Worm (Caenorhabditis elegans) whole organism, L1 larva: Measurements from ENCODE around the gene C04A2.15.

Experiments
- C16A3.4 ChIP-seq: fragments of 150-350 bp; optimal IDR thresholded peaks from 2 replicates; lab custom pipeline; 2014; ENCODE audit warnings: missing biosample characterization, missing genetic modification characterization
- F16B12.6 ChIP-seq: fragments of 150-350 bp; optimal IDR thresholded peaks from 2 replicates; lab custom pipeline; 2014; ENCODE audit warnings: missing biosample characterization, missing genetic modification characterization
- Y116A8C.19 ChIP-seq: sonication (generic microtip); optimal IDR thresholded peaks from 2 replicates; lab custom pipeline; 2016; ENCODE audit warnings: missing compliant biosample characterization, missing genetic modification characterization, borderline replicate concordance
- alr-1 ChIP-seq: fragments of 200-800 bp; sonication (Bioruptor generic); optimal IDR thresholded peaks from 2 replicates; lab custom pipeline; 2018; ENCODE audit warnings: borderline replicate concordance, mild to moderate bottlenecking, missing genetic modification characterization, missing compliant biosample characterization
- aly-2 ChIP-seq: fragments of 150-350 bp; optimal IDR thresholded peaks from 2 replicates; lab custom pipeline; 2014; ENCODE audit warnings: missing biosample characterization, missing genetic modification characterization
- blmp-1 ChIP-seq: fragments of 150-350 bp; optimal IDR thresholded peaks from 2 replicates; lab custom pipeline; 2014; ENCODE audit warnings: missing biosample characterization, missing genetic modification characterization
- ceh-8 ChIP-seq: fragments of 200-800 bp; sonication (Bioruptor generic); optimal IDR thresholded peaks from 2 replicates; lab custom pipeline; 2018; ENCODE audit warnings: mild to moderate bottlenecking, missing genetic modification characterization, moderate library complexity, missing compliant biosample characterization
- ceh-88 ChIP-seq: fragments of 200-800 bp; sonication (Bioruptor generic); IDR thresholded peaks from 2 replicates; pipeline ENCODE4 v1.3.6; 2022; ENCODE audit warnings: missing genetic modification characterization, missing compliant biosample characterization
- dpl-1 ChIP-seq, 3 experiments: fragments of 150-350 bp in 2 of 3; sonication (generic microtip) in 1 of 3; optimal IDR thresholded peaks; 2 replicates each; lab custom pipeline; 2014 to 2017; ENCODE audit warnings: missing biosample characterization in 3 of 3, missing genetic modification characterization in 3 of 3, missing genetic modification reagents in 3 of 3
- dsc-1 ChIP-seq: sonication (generic microtip); optimal IDR thresholded peaks from 2 replicates; lab custom pipeline; 2016; ENCODE audit warnings: mild to moderate bottlenecking, missing genetic modification characterization, missing compliant biosample characterization
- efl-1 ChIP-seq, 4 experiments: fragments of 150-350 bp; optimal IDR thresholded peaks in 3 of 4; peaks in 1 of 4; 1 replicate in 1 of 4; 2 replicates in 3 of 4; lab custom pipeline; 2014; ENCODE audit warnings: missing biosample characterization in 2 of 4, missing genetic modification characterization in 2 of 4, missing genetic modification reagents in 2 of 4
- egl-27 ChIP-seq, 2 experiments: fragments of 150-350 bp in 1 of 2; sonication (generic microtip); optimal IDR thresholded peaks; 3 replicates each; lab custom pipeline; 2017 to 2018; ENCODE audit warnings: missing biosample characterization in 2 of 2, missing genetic modification characterization in 2 of 2, missing genetic modification reagents in 2 of 2
- elt-2 ChIP-seq: sonication (generic microtip); optimal IDR thresholded peaks from 2 replicates; lab custom pipeline; 2016; ENCODE audit warnings: missing genetic modification characterization, mild to moderate bottlenecking, inconsistent platforms, missing compliant biosample characterization, missing genetic modification reagents
- ets-5 ChIP-seq: fragments of 200-800 bp; sonication (Bioruptor generic); IDR thresholded peaks from 2 replicates; pipeline ENCODE4 v1.3.6; 2022; ENCODE audit warnings: missing genetic modification characterization, missing compliant biosample characterization
- fkh-4 ChIP-seq: sonication (generic microtip); optimal IDR thresholded peaks from 2 replicates; lab custom pipeline; 2016; ENCODE audit warnings: missing compliant biosample characterization, missing genetic modification characterization, borderline replicate concordance
- hlh-17 ChIP-seq: fragments of 200-800 bp; sonication (Bioruptor generic); optimal IDR thresholded peaks from 2 replicates; lab custom pipeline; 2018; ENCODE audit warnings: missing genetic modification characterization, mild to moderate bottlenecking, missing compliant biosample characterization, moderate library complexity, borderline replicate concordance
- irx-1 ChIP-seq: sonication (generic microtip); optimal IDR thresholded peaks from 2 replicates; lab custom pipeline; 2016; ENCODE audit warnings: missing genetic modification characterization, missing compliant biosample characterization
- lin-35 ChIP-seq, 2 experiments: fragments of 150-350 bp; optimal IDR thresholded peaks; 2 replicates each; lab custom pipeline; 2014; ENCODE audit warnings: missing biosample characterization in 2 of 2, missing genetic modification characterization in 2 of 2, missing genetic modification reagents in 2 of 2
- lin-39 ChIP-seq: fragments of 150-350 bp; optimal IDR thresholded peaks from 2 replicates; lab custom pipeline; 2014; ENCODE audit warnings: missing biosample characterization, missing genetic modification reagents, missing genetic modification characterization
- lsy-2 ChIP-seq, 2 experiments: fragments of 150-350 bp; optimal IDR thresholded peaks; 2 replicates each; lab custom pipeline; 2014; ENCODE audit warnings: missing biosample characterization in 2 of 2, missing genetic modification characterization in 2 of 2
- mdl-1 ChIP-seq, 2 experiments: fragments of 150-350 bp; optimal IDR thresholded peaks; 2 replicates each; lab custom pipeline; 2014 to 2017; ENCODE audit warnings: missing biosample characterization in 2 of 2, missing genetic modification characterization in 2 of 2, inconsistent platforms in 1 of 2
- nhr-11 ChIP-seq: fragments of 150-350 bp; optimal IDR thresholded peaks from 2 replicates; lab custom pipeline; 2014; ENCODE audit warnings: missing biosample characterization, missing genetic modification characterization
- nhr-19 ChIP-seq: fragments of 200-800 bp; sonication (Bioruptor generic); conservative IDR thresholded peaks from 2 replicates; pipeline ENCODE4 v1.3.6; 2022; ENCODE audit warnings: missing genetic modification characterization, missing compliant biosample characterization
- nhr-20 ChIP-seq: sonication (generic microtip); optimal IDR thresholded peaks from 2 replicates; lab custom pipeline; 2016; ENCODE audit warnings: mild to moderate bottlenecking, missing genetic modification characterization, missing compliant biosample characterization
- nhr-47 ChIP-seq: sonication (generic microtip); optimal IDR thresholded peaks from 2 replicates; lab custom pipeline; 2016; ENCODE audit warnings: mild to moderate bottlenecking, missing genetic modification characterization, moderate library complexity, missing compliant biosample characterization
- nhr-71 ChIP-seq: sonication (generic microtip); optimal IDR thresholded peaks from 2 replicates; lab custom pipeline; 2016; ENCODE audit warnings: mild to moderate bottlenecking, missing genetic modification characterization, moderate library complexity, missing compliant biosample characterization
- nhr-85 ChIP-seq: sonication (generic microtip); peaks from one replicate; lab custom pipeline; 2016; ENCODE audit warnings: missing genetic modification characterization, inconsistent platforms, missing compliant biosample characterization
- nhr-90 ChIP-seq: sonication (generic microtip); optimal IDR thresholded peaks from 2 replicates; lab custom pipeline; 2016; ENCODE audit warnings: mild to moderate bottlenecking, missing genetic modification characterization, missing compliant biosample characterization; ENCODE audit not compliant: poor library complexity
- rnt-1 ChIP-seq: sonication (generic microtip); optimal IDR thresholded peaks from 2 replicates; lab custom pipeline; 2016; ENCODE audit warnings: mild to moderate bottlenecking, missing genetic modification characterization, moderate library complexity, missing compliant biosample characterization
- skn-1 ChIP-seq: fragments of 150-350 bp; optimal IDR thresholded peaks from 2 replicates; lab custom pipeline; 2014; ENCODE audit warnings: missing biosample characterization, missing genetic modification characterization
- snpc-4 ChIP-seq: fragments of 150-350 bp; optimal IDR thresholded peaks from 2 replicates; lab custom pipeline; 2014; ENCODE audit warnings: missing biosample characterization, missing genetic modification characterization
- snu-23 ChIP-seq: sonication (generic microtip); optimal IDR thresholded peaks from 2 replicates; lab custom pipeline; 2016; ENCODE audit warnings: missing genetic modification characterization, missing compliant biosample characterization
- sox-4 ChIP-seq: sonication (generic microtip); optimal IDR thresholded peaks from 2 replicates; lab custom pipeline; 2016; ENCODE audit warnings: missing genetic modification characterization, missing compliant biosample characterization
- sup-37 ChIP-seq: fragments of 200-800 bp; sonication (Bioruptor generic); optimal IDR thresholded peaks from 2 replicates; lab custom pipeline; 2018; ENCODE audit warnings: mild to moderate bottlenecking, missing genetic modification characterization, missing compliant biosample characterization
- swsn-7 ChIP-seq: sonication (generic microtip); optimal IDR thresholded peaks from 2 replicates; lab custom pipeline; 2016; ENCODE audit warnings: missing genetic modification characterization, missing compliant biosample characterization
- unc-86 ChIP-seq: sonication (generic microtip); optimal IDR thresholded peaks from 2 replicates; lab custom pipeline; 2016; ENCODE audit warnings: missing genetic modification characterization, missing compliant biosample characterization
- xbp-1 ChIP-seq: sonication (generic microtip); optimal IDR thresholded peaks from 2 replicates; lab custom pipeline; 2016; ENCODE audit warnings: missing genetic modification characterization, missing compliant biosample characterization

The C04A2.15 gene

ce11 chrII:6898017-6898779, 46.2 kb downstream of the C04A2.15 start, which contains the start of gene hrpl-1:
hrpl-1 (plus strand) TSS chrII:6898729.
- TF ChIP-seq swsn-7 (tag; lab: Kevin White, UChicago) (peak; percentile 31), ets-5 (GFP tag; lab: Robert Waterston, UW) (no peak), egl-27 (tag; optimal IDR thresholded peaks at IDR 0.05; lab: Kevin White, UChicago) (no peak), C16A3.4 (tag; lab: Kevin White, UChicago) (no peak), sox-4 (tag; lab: Kevin White, UChicago) (peak; percentile 35), efl-1 (optimal IDR thresholded peaks at IDR 0.05; lab: Kevin White, UChicago) (peak in 1 of 2 experiments; percentile 39), efl-1 (GFP tag; optimal IDR thresholded peaks at IDR 0.05 in 1 of 2; lab: Kevin White, UChicago) (peak; percentile 56 to 67), aly-2 (no peak), blmp-1 (peak; percentile 42), nhr-85 (tag; lab: Kevin White, UChicago) (peak; percentile 26), sup-37 (GFP tag; lab: Kevin White, UChicago) (no peak), ceh-8 (GFP tag; lab: Kevin White, UChicago) (no peak), skn-1 (tag; lab: Kevin White, UChicago) (no peak), snpc-4 (tag; lab: Kevin White, UChicago) (no peak), nhr-90 (tag; lab: Kevin White, UChicago) (peak; percentile 54), nhr-47 (tag; lab: Kevin White, UChicago) (peak; percentile 48), nhr-20 (tag; lab: Kevin White, UChicago) (peak; percentile 34), elt-2 (tag; lab: Kevin White, UChicago) (no peak), snu-23 (GFP tag; lab: Kevin White, UChicago) (peak; percentile 52), lin-35 (GFP tag; optimal IDR thresholded peaks at IDR 0.05; lab: Kevin White, UChicago) (peak in 1 of 2 experiments; percentile 74), nhr-11 (tag; lab: Kevin White, UChicago) (no peak), ceh-88 (no peak), rnt-1 (peak; percentile 47), nhr-71 (tag; lab: Kevin White, UChicago) (peak; percentile 58), lin-39 (no peak), lsy-2 (tag; optimal IDR thresholded peaks at IDR 0.05; lab: Kevin White, UChicago) (peak in 1 of 2 experiments; percentile 47), dsc-1 (tag; lab: Kevin White, UChicago) (peak; percentile 48), xbp-1 (tag; lab: Kevin White, UChicago) (peak; percentile 28), nhr-19 (GFP tag; lab: Robert Waterston, UW) (peak; percentile 30; the same call in 1 of the 2 replicates), dpl-1 (GFP tag; optimal IDR thresholded peaks at IDR 0.05; lab: Kevin White, UChicago) (peak in 2 of 3 experiments; percentile 30 to 54), irx-1 (tag; lab: Kevin White, UChicago) (peak; percentile 27), Y116A8C.19 (tag; lab: Kevin White, UChicago) (no peak), hlh-17 (GFP tag; lab: Kevin White, UChicago) (no peak), mdl-1 (tag; optimal IDR thresholded peaks at IDR 0.05; lab: Kevin White, UChicago) (peak in 1 of 2 experiments; percentile 26)

ce11 chrII:6900708-6901107, 48.7 kb downstream of the C04A2.15 start:
- TF ChIP-seq fkh-4 (tag; lab: Kevin White, UChicago), result no peak
- TF ChIP-seq F16B12.6 (tag; lab: Kevin White, UChicago), result no peak
- TF ChIP-seq unc-86 (tag; lab: Kevin White, UChicago), result no peak
- no peak for TF ChIP-seq alr-1 (tag; lab: Kevin White, UChicago)
- no peak for TF ChIP-seq rnt-1
- no peak for TF ChIP-seq efl-1 (optimal IDR thresholded peaks at IDR 0.05; lab: Kevin White, UChicago)
- TF ChIP-seq efl-1 (GFP tag; optimal IDR thresholded peaks at IDR 0.05 in 1 of 2; lab: Kevin White, UChicago), result no peak
